Fruit fly (Drosophila melanogaster) whole organism, embryonic: ENCODE results near the gene Tim13.

Experiments
- Antp ChIP-seq: fragments of 200-800 bp; sonication (Bioruptor generic); optimal IDR thresholded peaks from 3 replicates; lab custom pipeline; 2016; ENCODE audit warnings: missing biosample characterization, missing genetic modification characterization
- Awh ChIP-seq: fragments of 200-800 bp; sonication (Bioruptor generic); IDR thresholded peaks from 2 replicates; pipeline ENCODE4, ENCODE4 v1.3.6; 2022; ENCODE audit warnings: missing biosample characterization, missing genetic modification characterization
- CG10267 ChIP-seq: fragments of 200-800 bp; sonication (Bioruptor generic); optimal IDR thresholded peaks from 2 replicates; lab custom pipeline; 2018; ENCODE audit warnings: missing biosample characterization, mild to moderate bottlenecking, missing genetic modification characterization, moderate library complexity
- CG10565 ChIP-seq: fragments of 200-800 bp; sonication (Bioruptor generic); optimal IDR thresholded peaks from 3 replicates; lab custom pipeline; 2016; ENCODE audit warnings: missing biosample characterization, mild to moderate bottlenecking, missing genetic modification characterization
- CG12155 ChIP-seq: fragments of 200-800 bp; sonication (Bioruptor generic); optimal IDR thresholded peaks from 3 replicates; lab custom pipeline; 2016; ENCODE audit warnings: missing biosample characterization, missing genetic modification characterization
- CG12391 ChIP-seq: fragments of 200-800 bp; sonication (Bioruptor generic); optimal IDR thresholded peaks from 3 replicates; lab custom pipeline; 2018; ENCODE audit warnings: missing biosample characterization, mild to moderate bottlenecking, missing genetic modification characterization, moderate library complexity
- CG13424 ChIP-seq: fragments of 200-800 bp; sonication (Bioruptor generic); optimal IDR thresholded peaks from 2 replicates; lab custom pipeline; 2019; ENCODE audit warnings: missing biosample characterization, mild to moderate bottlenecking, missing genetic modification characterization, moderate library complexity
- CG14050 ChIP-seq: fragments of 200-800 bp; sonication (Bioruptor generic); IDR thresholded peaks from 3 replicates; pipeline ENCODE4 v1.3.6; 2022; ENCODE audit warnings: missing biosample characterization, missing genetic modification characterization
- CG14860 ChIP-seq: fragments of 200-800 bp; sonication (Bioruptor generic); IDR thresholded peaks from 3 replicates; pipeline ENCODE4 v1.3.6; 2022; ENCODE audit warnings: missing biosample characterization, missing genetic modification characterization; ENCODE audit not compliant: partially characterized antibody
- CG15011 ChIP-seq: fragments of 200-800 bp; sonication (Bioruptor generic); optimal IDR thresholded peaks from 3 replicates; lab custom pipeline; 2018; ENCODE audit warnings: missing biosample characterization, mild to moderate bottlenecking, missing genetic modification characterization
- CG1529 ChIP-seq: fragments of 200-800 bp; sonication (Bioruptor generic); optimal IDR thresholded peaks from 3 replicates; lab custom pipeline; 2018; ENCODE audit warnings: missing biosample characterization, missing genetic modification characterization
- CG16815 ChIP-seq: fragments of 200-800 bp; sonication (Bioruptor generic); optimal IDR thresholded peaks from 3 replicates; lab custom pipeline; 2017; ENCODE audit warnings: missing biosample characterization, mild to moderate bottlenecking, missing genetic modification characterization
- CG18764 ChIP-seq: fragments of 200-800 bp; sonication (Bioruptor generic); optimal IDR thresholded peaks from 3 replicates; lab custom pipeline; 2016; ENCODE audit warnings: missing biosample characterization, missing genetic modification characterization
- CG3163 ChIP-seq: fragments of 200-800 bp; sonication (Bioruptor generic); optimal IDR thresholded peaks from 3 replicates; lab custom pipeline; 2016; ENCODE audit warnings: missing biosample characterization, missing genetic modification characterization
- CG33213 ChIP-seq: fragments of 200-800 bp; sonication (Bioruptor generic); optimal IDR thresholded peaks from 3 replicates; lab custom pipeline; 2016; ENCODE audit warnings: missing biosample characterization, missing genetic modification characterization
- CG34422 ChIP-seq: fragments of 200-800 bp; sonication (Bioruptor generic); IDR thresholded peaks from 3 replicates; pipeline ENCODE4 v1.3.6; 2022; ENCODE audit warnings: missing biosample characterization, missing genetic modification characterization
- CG4617 ChIP-seq: fragments of 200-800 bp; sonication (Bioruptor generic); optimal IDR thresholded peaks from 3 replicates; lab custom pipeline; 2016; ENCODE audit warnings: missing biosample characterization, missing genetic modification characterization, borderline replicate concordance
- CG6272 ChIP-seq: fragments of 200-800 bp; sonication (Bioruptor generic); IDR thresholded peaks from 2 replicates; pipeline ENCODE4 v1.3.6; 2022; ENCODE audit warnings: missing biosample characterization, missing genetic modification characterization
- CG7271 ChIP-seq: fragments of 200-800 bp; sonication (Bioruptor generic); optimal IDR thresholded peaks from 2 replicates; lab custom pipeline; 2018; ENCODE audit warnings: missing biosample characterization, mild to moderate bottlenecking, missing genetic modification characterization, moderate library complexity
- CG7928 ChIP-seq: fragments of 200-800 bp; sonication (Bioruptor generic); optimal IDR thresholded peaks from 2 replicates; lab custom pipeline; 2017; ENCODE audit warnings: missing biosample characterization, mild to moderate bottlenecking, missing genetic modification characterization
- CG9215 ChIP-seq: fragments of 200-800 bp; sonication (Bioruptor generic); IDR thresholded peaks from 2 replicates; pipeline ENCODE4 v1.3.6; 2022; ENCODE audit warnings: missing biosample characterization, missing genetic modification characterization
- CG9797 ChIP-seq: fragments of 200-800 bp; sonication (Bioruptor generic); optimal IDR thresholded peaks from 3 replicates; lab custom pipeline; 2018; ENCODE audit warnings: missing biosample characterization, mild to moderate bottlenecking, missing genetic modification characterization
- Drgx ChIP-seq: fragments of 200-800 bp; sonication (Bioruptor generic); IDR thresholded peaks from 2 replicates; pipeline ENCODE4 v1.3.6; 2022; ENCODE audit warnings: missing biosample characterization, missing genetic modification characterization
- HHEX ChIP-seq: fragments of 200-800 bp; sonication (Bioruptor generic); optimal IDR thresholded peaks from 3 replicates; lab custom pipeline; 2017; ENCODE audit warnings: missing biosample characterization, mild to moderate bottlenecking, missing genetic modification characterization, missing genetic modification reagents
- HmgZ ChIP-seq: fragments of 200-800 bp; sonication (Bioruptor generic); optimal IDR thresholded peaks from 2 replicates; lab custom pipeline; 2018; ENCODE audit warnings: missing biosample characterization, mild to moderate bottlenecking, missing genetic modification characterization
- Hsf ChIP-seq: fragments of 200-800 bp; sonication (Bioruptor generic); optimal IDR thresholded peaks from 3 replicates; lab custom pipeline; 2016; ENCODE audit warnings: missing biosample characterization, missing genetic modification characterization
- Mad ChIP-seq: fragments of 200-800 bp; sonication (Bioruptor generic); optimal IDR thresholded peaks from 2 replicates; lab custom pipeline; 2016; ENCODE audit warnings: missing biosample characterization, missing genetic modification characterization
- Meics ChIP-seq: fragments of 200-800 bp; sonication (Bioruptor generic); optimal IDR thresholded peaks from 2 replicates; lab custom pipeline; 2017; ENCODE audit warnings: missing biosample characterization, mild to moderate bottlenecking, missing genetic modification characterization
- Oaz ChIP-seq: fragments of 200-800 bp; sonication (Bioruptor generic); IDR thresholded peaks from 2 replicates; pipeline ENCODE4 v1.3.6; 2022; ENCODE audit warnings: missing biosample characterization, missing genetic modification characterization
- Side ChIP-seq: fragments of 200-800 bp; sonication (Bioruptor generic); optimal IDR thresholded peaks from 2 replicates; lab custom pipeline; 2016; ENCODE audit warnings: missing biosample characterization, missing genetic modification characterization
- Taf1 ChIP-seq: fragments of 200-800 bp; sonication (Bioruptor generic); IDR thresholded peaks from 2 replicates; pipeline ENCODE4 v1.3.6; 2022; ENCODE audit warnings: missing biosample characterization, missing genetic modification characterization
- Vsx1 ChIP-seq: fragments of 200-800 bp; sonication (Bioruptor generic); optimal IDR thresholded peaks from 2 replicates; lab custom pipeline; 2017; ENCODE audit warnings: missing biosample characterization, mild to moderate bottlenecking, missing genetic modification characterization, missing genetic modification reagents
- ac ChIP-seq: fragments of 200-800 bp; sonication (Bioruptor generic); optimal IDR thresholded peaks from 3 replicates; lab custom pipeline; 2017; ENCODE audit warnings: missing biosample characterization, mild to moderate bottlenecking, missing genetic modification characterization
- ash1 ChIP-seq: fragments of 200-800 bp; sonication (Bioruptor generic); optimal IDR thresholded peaks from 2 replicates; lab custom pipeline; 2018; ENCODE audit warnings: missing biosample characterization, mild to moderate bottlenecking, missing genetic modification characterization
- bigmax ChIP-seq: fragments of 200-800 bp; sonication (Bioruptor generic); optimal IDR thresholded peaks from 2 replicates; lab custom pipeline; 2018; ENCODE audit warnings: missing biosample characterization, mild to moderate bottlenecking, missing genetic modification characterization
- corto ChIP-seq: fragments of 200-800 bp; sonication (Bioruptor generic); optimal IDR thresholded peaks from 2 replicates; lab custom pipeline; 2016; ENCODE audit warnings: missing biosample characterization, mild to moderate bottlenecking, missing genetic modification characterization, moderate library complexity
- crc ChIP-seq: fragments of 200-800 bp; sonication (Bioruptor generic); optimal IDR thresholded peaks from 2 replicates; lab custom pipeline; 2016; ENCODE audit warnings: missing biosample characterization, missing genetic modification characterization
- fd64A ChIP-seq: fragments of 200-800 bp; sonication (Bioruptor generic); optimal IDR thresholded peaks from 3 replicates; lab custom pipeline; 2018; ENCODE audit warnings: missing biosample characterization, mild to moderate bottlenecking, missing genetic modification characterization
- grau ChIP-seq: fragments of 200-800 bp; optimal IDR thresholded peaks from 3 replicates; lab custom pipeline; 2019; ENCODE audit warnings: missing biosample characterization, mild to moderate bottlenecking, missing genetic modification characterization, moderate library complexity
- h ChIP-seq: fragments of >200 bp; optimal IDR thresholded peaks from 2 replicates; lab custom pipeline; 2017
- hb ChIP-seq: fragments of 200-800 bp; sonication (Bioruptor generic); IDR thresholded peaks from 3 replicates; pipeline ENCODE4 v1.3.6; 2022; ENCODE audit warnings: missing biosample characterization, missing genetic modification characterization; ENCODE audit not compliant: partially characterized antibody
- kah ChIP-seq: fragments of 200-800 bp; sonication (Bioruptor generic); optimal IDR thresholded peaks from 2 replicates; lab custom pipeline; 2018; ENCODE audit warnings: missing biosample characterization, mild to moderate bottlenecking, missing genetic modification characterization
- kay ChIP-seq: fragments of 200-800 bp; sonication (Bioruptor generic); optimal IDR thresholded peaks from 2 replicates; lab custom pipeline; 2016; ENCODE audit warnings: missing biosample characterization, missing genetic modification characterization
- pho ChIP-seq: fragments of 200-800 bp; sonication (Bioruptor generic); optimal IDR thresholded peaks from 2 replicates; lab custom pipeline; 2016; ENCODE audit warnings: missing biosample characterization, missing genetic modification characterization
- pnt ChIP-seq: fragments of 200-800 bp; sonication (Bioruptor generic); optimal IDR thresholded peaks from 3 replicates; lab custom pipeline; 2016; ENCODE audit warnings: missing biosample characterization, missing genetic modification characterization
- prd ChIP-seq, 3 experiments: fragments of >200 bp in 2 of 3; fragments of 200-800 bp in 1 of 3; sonication (Bioruptor generic) in 1 of 3; optimal IDR thresholded peaks in 2 of 3; IDR thresholded peaks in 1 of 3; 2 replicates in 2 of 3; 3 replicates in 1 of 3; pipeline versions ENCODE4 v1.3.6 to Lab custom; 2017 to 2022; ENCODE audit warnings: missing biosample characterization in 1 of 3, missing genetic modification characterization in 1 of 3
- psq ChIP-seq: fragments of 200-800 bp; sonication (Bioruptor generic); optimal IDR thresholded peaks from 2 replicates; lab custom pipeline; 2017; ENCODE audit warnings: missing biosample characterization, missing genetic modification characterization
- scrt ChIP-seq: fragments of 200-800 bp; sonication (Bioruptor generic); optimal IDR thresholded peaks from 2 replicates; lab custom pipeline; 2018; ENCODE audit warnings: missing biosample characterization, mild to moderate bottlenecking, missing genetic modification characterization, moderate library complexity
- sisA ChIP-seq: fragments of 200-800 bp; sonication (Bioruptor generic); IDR thresholded peaks from 2 replicates; pipeline ENCODE4 v1.3.6; 2022; ENCODE audit warnings: missing biosample characterization, missing genetic modification characterization
- sr ChIP-seq: fragments of 200-800 bp; sonication (Bioruptor generic); IDR thresholded peaks from 3 replicates; pipeline ENCODE4 v1.3.6; 2022; ENCODE audit warnings: missing biosample characterization, missing genetic modification characterization
- zen ChIP-seq: fragments of 200-800 bp; sonication (Bioruptor generic); optimal IDR thresholded peaks from 3 replicates; lab custom pipeline; 2018; ENCODE audit warnings: missing biosample characterization, mild to moderate bottlenecking, missing genetic modification characterization, moderate library complexity

Tim13 gene

dm6 chr3L:11785291-11785690 lies 11.0 kb upstream of the Tim13 start (continued):
- TF ChIP-seq CG13424 (tag; lab: Kevin White, UChicago): peak; percentile 69
- peak; percentile 58 for TF ChIP-seq CG9215 (GFP tag; lab: Robert Waterston, UW)
- TF ChIP-seq prd (optimal IDR thresholded peaks at IDR 0.05; lab: Kevin White, UChicago): no peak
- TF ChIP-seq prd (GFP tag; IDR thresholded peaks at IDR 0.05; lab: Robert Waterston, UW): peak; percentile 54; the same call in 2 of the 3 replicates
- no peak for TF ChIP-seq pnt (GFP tag; lab: Kevin White, UChicago)
- no peak for TF ChIP-seq corto (GFP tag; lab: Kevin White, UChicago)
- no peak for TF ChIP-seq Antp
- no peak for TF ChIP-seq Side (GFP tag; lab: Kevin White, UChicago)
- TF ChIP-seq CG4617 (GFP tag; lab: Kevin White, UChicago): no peak
- peak; percentile 68 for TF ChIP-seq Meics
- TF ChIP-seq CG10565 (GFP tag; lab: Kevin White, UChicago): no peak
- TF ChIP-seq CG3163 (GFP tag; lab: Kevin White, UChicago): no peak
- TF ChIP-seq Awh (GFP tag; lab: Robert Waterston, UW): no peak
- TF ChIP-seq hb (GFP tag; lab: Robert Waterston, UW): no peak
- peak; percentile 28 for TF ChIP-seq HHEX (GFP tag; lab: Kevin White, UChicago)
- TF ChIP-seq psq (GFP tag; lab: Kevin White, UChicago): no peak
- peak; percentile 82 for TF ChIP-seq grau
- TF ChIP-seq CG16815 (GFP tag; lab: Kevin White, UChicago): no peak
- TF ChIP-seq sisA: peak; percentile 34; the same call in 1 of the 2 replicates
- no peak for TF ChIP-seq ac (GFP tag; lab: Kevin White, UChicago)
- TF ChIP-seq bigmax (GFP tag; lab: Kevin White, UChicago): no peak
- TF ChIP-seq CG14860 (GFP tag; lab: Robert Waterston, UW): no peak
- TF ChIP-seq CG7928 (GFP tag; lab: Kevin White, UChicago): peak; percentile 17
- TF ChIP-seq Taf1 (GFP tag; lab: Robert Waterston, UW): 0 out of 2 replicates have a peak, but pooled peaks have one; percentile 15
- no peak for TF ChIP-seq Mad (GFP tag; lab: Kevin White, UChicago)
- peak; percentile 9 for TF ChIP-seq Hsf (GFP tag; lab: Kevin White, UChicago)
- TF ChIP-seq CG9797 (GFP tag; lab: Kevin White, UChicago): no peak
- no peak for TF ChIP-seq CG12391 (tag; lab: Kevin White, UChicago)
- no peak for TF ChIP-seq CG33213 (GFP tag; lab: Kevin White, UChicago)
- no peak for TF ChIP-seq Vsx1 (GFP tag; lab: Kevin White, UChicago)
- no peak for TF ChIP-seq Oaz
- TF ChIP-seq zen (tag; lab: Kevin White, UChicago): no peak
- peak; percentile 23 for TF ChIP-seq CG12155
- TF ChIP-seq HmgZ (tag; lab: Kevin White, UChicago): peak; percentile 33
- peak; percentile 82 for TF ChIP-seq Drgx
- TF ChIP-seq ash1 (GFP tag; lab: Kevin White, UChicago): no peak
- no peak for TF ChIP-seq fd64A (GFP tag; lab: Kevin White, UChicago)
- TF ChIP-seq CG18764: no peak
- no peak for TF ChIP-seq CG7271
- no peak for TF ChIP-seq CG6272 (GFP tag; lab: Robert Waterston, UW)
- TF ChIP-seq CG14050 (GFP tag; lab: Robert Waterston, UW): no peak; the same call in 2 of the 3 replicates
- peak; percentile 4 for TF ChIP-seq CG15011 (GFP tag; lab: Kevin White, UChicago)
- no peak for TF ChIP-seq kah
- 0 out of 3 replicates have a peak, but pooled peaks have one; percentile 31 for TF ChIP-seq CG34422
- no peak for TF ChIP-seq CG1529
- peak; percentile 86 for TF ChIP-seq sr (GFP tag; lab: Robert Waterston, UW)
- no peak for TF ChIP-seq CG10267
- TF ChIP-seq h (lab: Kevin White, UChicago): no peak
- no peak for TF ChIP-seq crc (GFP tag; lab: Kevin White, UChicago)
- no peak for TF ChIP-seq scrt (GFP tag; lab: Kevin White, UChicago)
- TF ChIP-seq pho: peak; percentile 29
- TF ChIP-seq kay (GFP tag; lab: Kevin White, UChicago): no peak
